Worm (Caenorhabditis elegans) whole organism, late embryonic: ENCODE measurements around the gene Y48D7A.1.

Source experiments
- ceh-24 ChIP-seq: sonication (generic microtip); optimal IDR thresholded peaks from 2 replicates; lab custom pipeline; 2016; ENCODE audit warnings: mild to moderate bottlenecking, missing genetic modification characterization, missing compliant biosample characterization
- ref-2 ChIP-seq: sonication (generic microtip); optimal IDR thresholded peaks from 2 replicates; lab custom pipeline; 2016; ENCODE audit warnings: missing genetic modification characterization, missing compliant biosample characterization

ce11 chrX:3045466-3045865, 36.2 kb downstream of the Y48D7A.1 start, which contains the start of gene cnnm-3:
- TF ChIP-seq ref-2 (tag; lab: Kevin White, UChicago) (no peak), ceh-24 (tag; lab: Kevin White, UChicago) (no peak)
